Fruit fly (Drosophila melanogaster) whole organism, embryonic: ENCODE results near the gene CG10674.

Source experiments
- CG10654 ChIP-seq: fragments of 200-800 bp; sonication (Bioruptor generic); optimal IDR thresholded peaks from 2 replicates; lab custom pipeline; 2016; ENCODE audit warnings: missing biosample characterization, missing genetic modification characterization
- CG11085 ChIP-seq: fragments of 200-800 bp; sonication (Bioruptor generic); IDR thresholded peaks from 2 replicates; pipeline ENCODE4 v1.3.6; 2022; ENCODE audit warnings: missing biosample characterization, missing genetic modification characterization
- CG11695 ChIP-seq: fragments of 200-800 bp; sonication (Bioruptor generic); IDR thresholded peaks from 3 replicates; pipeline ENCODE4 v1.3.6; 2022; ENCODE audit warnings: missing biosample characterization, missing genetic modification characterization
- CG17328 ChIP-seq: fragments of 200-800 bp; sonication (Bioruptor generic); IDR thresholded peaks from 2 replicates; pipeline ENCODE4 v1.3.6; 2022; ENCODE audit warnings: missing biosample characterization, missing genetic modification characterization
- CG17385 ChIP-seq: fragments of 200-800 bp; sonication (Bioruptor generic); optimal IDR thresholded peaks from 3 replicates; lab custom pipeline; 2018; ENCODE audit warnings: missing biosample characterization, mild to moderate bottlenecking, missing genetic modification characterization
- CG17912 ChIP-seq: fragments of 200-800 bp; sonication (Bioruptor generic); optimal IDR thresholded peaks from 2 replicates; lab custom pipeline; 2018; ENCODE audit warnings: missing biosample characterization, mild to moderate bottlenecking, missing genetic modification characterization
- CG1792 ChIP-seq: fragments of 200-800 bp; sonication (Bioruptor generic); optimal IDR thresholded peaks from 2 replicates; lab custom pipeline; 2016; ENCODE audit warnings: missing biosample characterization, missing genetic modification characterization
- CG2678 ChIP-seq: fragments of 200-800 bp; sonication (Bioruptor generic); optimal IDR thresholded peaks from 3 replicates; lab custom pipeline; 2019; ENCODE audit warnings: missing biosample characterization, mild to moderate bottlenecking, missing genetic modification characterization, moderate library complexity
- CG2889 ChIP-seq: fragments of 200-800 bp; sonication (Bioruptor generic); IDR thresholded peaks from 3 replicates; pipeline ENCODE4 v1.3.6; 2022; ENCODE audit warnings: missing biosample characterization, missing genetic modification characterization
- CG30403 ChIP-seq: fragments of 200-800 bp; sonication (Bioruptor generic); optimal IDR thresholded peaks from 3 replicates; lab custom pipeline; 2016; ENCODE audit warnings: missing biosample characterization, missing genetic modification characterization
- CG30431 ChIP-seq: fragments of 200-800 bp; sonication (Bioruptor generic); optimal IDR thresholded peaks from 2 replicates; lab custom pipeline; 2017; ENCODE audit warnings: missing biosample characterization, missing genetic modification characterization
- CG32532 ChIP-seq: fragments of 200-800 bp; sonication (Bioruptor generic); IDR thresholded peaks from 2 replicates; pipeline ENCODE4 v1.3.6; 2022; ENCODE audit warnings: missing biosample characterization, missing genetic modification characterization
- CG34376 ChIP-seq: fragments of 200-800 bp; sonication (Bioruptor generic); optimal IDR thresholded peaks from 2 replicates; lab custom pipeline; 2018; ENCODE audit warnings: missing biosample characterization, mild to moderate bottlenecking, missing genetic modification characterization
- CG42726 ChIP-seq: fragments of 200-800 bp; sonication (Bioruptor generic); IDR thresholded peaks from 2 replicates; pipeline ENCODE4 v1.3.6; 2022; ENCODE audit warnings: missing biosample characterization, missing genetic modification characterization; ENCODE audit not compliant: partially characterized antibody
- CG4282 ChIP-seq: fragments of 200-800 bp; sonication (Bioruptor generic); optimal IDR thresholded peaks from 2 replicates; lab custom pipeline; 2016; ENCODE audit warnings: missing biosample characterization, missing genetic modification characterization
- CG4707 ChIP-seq: fragments of 200-800 bp; sonication (Bioruptor generic); optimal IDR thresholded peaks from 2 replicates; lab custom pipeline; 2018; ENCODE audit warnings: missing biosample characterization, mild to moderate bottlenecking, missing genetic modification characterization, moderate library complexity
- CG7786 ChIP-seq: fragments of 200-800 bp; sonication (Bioruptor generic); optimal IDR thresholded peaks from 2 replicates; lab custom pipeline; 2016; ENCODE audit warnings: missing biosample characterization, missing genetic modification characterization
- CG7928 ChIP-seq: fragments of 200-800 bp; sonication (Bioruptor generic); optimal IDR thresholded peaks from 2 replicates; lab custom pipeline; 2017; ENCODE audit warnings: missing biosample characterization, mild to moderate bottlenecking, missing genetic modification characterization
- D19A ChIP-seq: fragments of 200-800 bp; optimal IDR thresholded peaks from 3 replicates; lab custom pipeline; 2019; ENCODE audit warnings: missing biosample characterization, mild to moderate bottlenecking, missing genetic modification characterization, moderate library complexity
- Dfd ChIP-seq, 2 experiments: fragments of >200 bp; optimal IDR thresholded peaks; 2 replicates each; lab custom pipeline; 2017; ENCODE audit warnings: missing biosample characterization in 2 of 2, missing genetic modification characterization in 2 of 2
- Dip3 ChIP-seq: fragments of 200-800 bp; sonication (Bioruptor generic); optimal IDR thresholded peaks from 3 replicates; lab custom pipeline; 2016; ENCODE audit warnings: missing biosample characterization, missing genetic modification characterization
- Fer2 ChIP-seq: fragments of 200-800 bp; sonication (Bioruptor generic); optimal IDR thresholded peaks from 2 replicates; lab custom pipeline; 2018; ENCODE audit warnings: missing biosample characterization, mild to moderate bottlenecking, missing genetic modification characterization, moderate library complexity
- GATAe ChIP-seq: fragments of 200-800 bp; sonication (Bioruptor generic); conservative IDR thresholded peaks from 2 replicates; pipeline ENCODE4 v1.3.6; 2022; ENCODE audit warnings: missing biosample characterization, missing genetic modification characterization
- Kr ChIP-seq: fragments of 200-800 bp; sonication (Bioruptor generic); optimal IDR thresholded peaks from 2 replicates; lab custom pipeline; 2017; ENCODE audit warnings: missing biosample characterization, mild to moderate bottlenecking, missing genetic modification characterization
- MESR4 ChIP-seq: fragments of 200-800 bp; sonication (Bioruptor generic); optimal IDR thresholded peaks from 2 replicates; lab custom pipeline; 2018; ENCODE audit warnings: missing biosample characterization, mild to moderate bottlenecking, missing genetic modification characterization, moderate library complexity
- Nf-YB ChIP-seq: fragments of 200-800 bp; sonication (Bioruptor generic); optimal IDR thresholded peaks from 3 replicates; lab custom pipeline; 2019; ENCODE audit warnings: missing biosample characterization, mild to moderate bottlenecking, missing genetic modification characterization, moderate library complexity
- Ptx1 ChIP-seq: fragments of 200-800 bp; sonication (Bioruptor generic); IDR thresholded peaks from 2 replicates; pipeline ENCODE4 v1.3.6; 2022; ENCODE audit warnings: missing biosample characterization, missing genetic modification characterization
- Rx ChIP-seq: fragments of 200-800 bp; sonication (Bioruptor generic); IDR thresholded peaks from 2 replicates; pipeline ENCODE4 v1.3.6; 2022; ENCODE audit warnings: missing biosample characterization, missing genetic modification characterization
- Ssrp ChIP-seq: fragments of 200-800 bp; sonication (Bioruptor generic); optimal IDR thresholded peaks from 2 replicates; lab custom pipeline; 2018; ENCODE audit warnings: missing biosample characterization, mild to moderate bottlenecking, missing genetic modification characterization, moderate library complexity
- corto ChIP-seq: fragments of 200-800 bp; sonication (Bioruptor generic); optimal IDR thresholded peaks from 2 replicates; lab custom pipeline; 2016; ENCODE audit warnings: missing biosample characterization, mild to moderate bottlenecking, missing genetic modification characterization, moderate library complexity
- crc ChIP-seq: fragments of 200-800 bp; sonication (Bioruptor generic); optimal IDR thresholded peaks from 2 replicates; lab custom pipeline; 2016; ENCODE audit warnings: missing biosample characterization, missing genetic modification characterization
- croc ChIP-seq: fragments of 200-800 bp; sonication (Bioruptor generic); conservative IDR thresholded peaks from 3 replicates; pipeline ENCODE4 v1.3.6; 2022; ENCODE audit warnings: missing biosample characterization, missing genetic modification characterization
- danr ChIP-seq: fragments of 200-800 bp; sonication (Bioruptor generic); IDR thresholded peaks from 2 replicates; pipeline ENCODE4 v1.3.6; 2022; ENCODE audit warnings: missing biosample characterization, missing genetic modification characterization
- dimm ChIP-seq: fragments of 200-800 bp; sonication (Bioruptor generic); IDR thresholded peaks from 2 replicates; pipeline ENCODE4 v1.3.6; 2022; ENCODE audit warnings: missing biosample characterization, missing genetic modification characterization
- dm ChIP-seq: fragments of 200-800 bp; sonication (Bioruptor generic); optimal IDR thresholded peaks from 3 replicates; lab custom pipeline; 2016; ENCODE audit warnings: missing biosample characterization, missing genetic modification characterization
- exex ChIP-seq: fragments of 200-800 bp; sonication (Bioruptor generic); optimal IDR thresholded peaks from 4 replicates; lab custom pipeline; 2018; ENCODE audit warnings: missing biosample characterization, mild to moderate bottlenecking, missing genetic modification characterization, moderate library complexity
- h ChIP-seq: fragments of >200 bp; optimal IDR thresholded peaks from 2 replicates; lab custom pipeline; 2017
- hbn ChIP-seq: fragments of 200-800 bp; sonication (Bioruptor generic); IDR thresholded peaks from 2 replicates; pipeline ENCODE4 v1.3.6; 2022; ENCODE audit warnings: missing biosample characterization, missing genetic modification characterization; ENCODE audit not compliant: partially characterized antibody
- ind ChIP-seq: fragments of 200-800 bp; sonication (Bioruptor generic); optimal IDR thresholded peaks from 3 replicates; lab custom pipeline; 2016; ENCODE audit warnings: missing biosample characterization, missing genetic modification characterization
- nerfin-1 ChIP-seq: fragments of 200-800 bp; sonication (Bioruptor generic); optimal IDR thresholded peaks from 3 replicates; lab custom pipeline; 2019; ENCODE audit warnings: missing biosample characterization, mild to moderate bottlenecking, missing genetic modification characterization, moderate library complexity
- nmo ChIP-seq: fragments of 200-800 bp; sonication (Bioruptor generic); optimal IDR thresholded peaks from 2 replicates; lab custom pipeline; 2018; ENCODE audit warnings: missing biosample characterization, mild to moderate bottlenecking, missing genetic modification characterization, moderate library complexity
- otp ChIP-seq: fragments of 200-800 bp; sonication (Bioruptor generic); IDR thresholded peaks from 3 replicates; pipeline ENCODE4, ENCODE4 v1.3.6; 2022; ENCODE audit warnings: missing biosample characterization, missing genetic modification characterization
- pfk ChIP-seq: fragments of 200-800 bp; sonication (Bioruptor generic); optimal IDR thresholded peaks from 2 replicates; lab custom pipeline; 2018; ENCODE audit warnings: missing biosample characterization, mild to moderate bottlenecking, missing genetic modification characterization, moderate library complexity
- pzg ChIP-seq: fragments of 200-800 bp; sonication (Bioruptor generic); optimal IDR thresholded peaks from 3 replicates; lab custom pipeline; 2018; ENCODE audit warnings: missing biosample characterization, mild to moderate bottlenecking, missing genetic modification characterization, moderate library complexity
- run ChIP-seq: fragments of 200-800 bp; sonication (Bioruptor generic); optimal IDR thresholded peaks from 3 replicates; lab custom pipeline; 2018; ENCODE audit warnings: missing biosample characterization, mild to moderate bottlenecking, missing genetic modification characterization
- sd ChIP-seq: fragments of 200-800 bp; sonication (Bioruptor generic); optimal IDR thresholded peaks from 3 replicates; lab custom pipeline; 2018; ENCODE audit warnings: missing biosample characterization, mild to moderate bottlenecking, missing genetic modification characterization, moderate library complexity
- slbo ChIP-seq: fragments of 200-800 bp; sonication (Bioruptor generic); IDR thresholded peaks from 2 replicates; pipeline ENCODE4 v1.3.6; 2022; ENCODE audit warnings: missing biosample characterization, missing genetic modification characterization
- slou ChIP-seq: fragments of 200-800 bp; sonication (Bioruptor generic); optimal IDR thresholded peaks from 3 replicates; lab custom pipeline; 2016; ENCODE audit warnings: missing biosample characterization, missing genetic modification characterization
- sna ChIP-seq: fragments of 200-800 bp; sonication (Bioruptor generic); IDR thresholded peaks from 2 replicates; pipeline ENCODE4 v1.3.6; 2022; ENCODE audit warnings: missing biosample characterization, missing genetic modification characterization; ENCODE audit not compliant: partially characterized antibody
- stc ChIP-seq: fragments of 200-800 bp; sonication (Bioruptor generic); IDR thresholded peaks from 2 replicates; pipeline ENCODE4 v1.3.6; 2022; ENCODE audit warnings: missing biosample characterization, missing genetic modification characterization
- wek ChIP-seq: fragments of 200-800 bp; sonication (Bioruptor generic); optimal IDR thresholded peaks from 3 replicates; lab custom pipeline; 2018; ENCODE audit warnings: missing biosample characterization, mild to moderate bottlenecking, missing genetic modification characterization, moderate library complexity
- zen2 ChIP-seq: fragments of 200-800 bp; sonication (Bioruptor generic); IDR thresholded peaks from 3 replicates; pipeline ENCODE4 v1.3.6; 2022; ENCODE audit warnings: missing biosample characterization, missing genetic modification characterization; ENCODE audit not compliant: partially characterized antibody

Gene CG10674

dm6 chr3L:5152354-5152806 is 16.3 kb upstream of the CG10674 start, which contains the start of the genes Gen and Srp54k (continued):
- TF ChIP-seq CG11695 (GFP tag; lab: Robert Waterston, UW): no peak
- no peak for TF ChIP-seq CG2678
- TF ChIP-seq Dip3 (GFP tag; lab: Kevin White, UChicago): peak; percentile 25
- TF ChIP-seq CG4707 (GFP tag; lab: Kevin White, UChicago): no peak
- TF ChIP-seq sna (GFP tag; lab: Robert Waterston, UW): no peak
- peak; percentile 17 for TF ChIP-seq CG17912
- TF ChIP-seq Rx (GFP tag; lab: Robert Waterston, UW): peak; percentile 24; the same call in 1 of the 2 replicates
- no peak for TF ChIP-seq D19A (tag; lab: Kevin White, UChicago)
- TF ChIP-seq CG34376 (GFP tag; lab: Kevin White, UChicago): no peak
- TF ChIP-seq CG10654 (GFP tag; lab: Kevin White, UChicago): no peak
- peak; percentile 77 for TF ChIP-seq pzg (GFP tag; lab: Kevin White, UChicago)
- no peak for TF ChIP-seq crc (GFP tag; lab: Kevin White, UChicago)
- peak; percentile 74 for TF ChIP-seq nmo
- TF ChIP-seq CG17328 (GFP tag; lab: Robert Waterston, UW): no peak
- TF ChIP-seq CG30431: no peak
- TF ChIP-seq wek (GFP tag; lab: Kevin White, UChicago): no peak
- no peak for TF ChIP-seq CG4282
- no peak for TF ChIP-seq Fer2 (tag; lab: Kevin White, UChicago)
- TF ChIP-seq nerfin-1: no peak
- TF ChIP-seq CG7928 (GFP tag; lab: Kevin White, UChicago): no peak
- no peak for TF ChIP-seq hbn
- no peak for TF ChIP-seq GATAe
- TF ChIP-seq dimm (GFP tag; lab: Robert Waterston, UW): no peak
- TF ChIP-seq croc: peak; percentile 38; the same call in 2 of the 3 replicates
- peak; percentile 95 for TF ChIP-seq MESR4
- no peak for TF ChIP-seq zen2 (GFP tag; lab: Robert Waterston, UW)
- TF ChIP-seq ind (GFP tag; lab: Kevin White, UChicago): peak; percentile 5
- TF ChIP-seq CG30403: no peak
- peak; percentile 43 for TF ChIP-seq CG32532
- no peak for TF ChIP-seq h (lab: Kevin White, UChicago)
- no peak for TF ChIP-seq otp (GFP tag; lab: Robert Waterston, UW)
- TF ChIP-seq stc (GFP tag; lab: Robert Waterston, UW): no peak
- peak; percentile 8; the same call in 1 of the 2 replicates for TF ChIP-seq CG42726 (GFP tag; lab: Robert Waterston, UW)
- TF ChIP-seq CG7786 (GFP tag; lab: Kevin White, UChicago): no peak
- peak; percentile 8 for TF ChIP-seq slou (GFP tag; lab: Kevin White, UChicago)
- no peak for TF ChIP-seq Dfd (GFP tag; optimal IDR thresholded peaks at IDR 0.05; lab: Kevin White, UChicago)
- peak; percentile 97 for TF ChIP-seq CG17385 (GFP tag; lab: Kevin White, UChicago)
- TF ChIP-seq exex (tag; lab: Kevin White, UChicago): no peak
- TF ChIP-seq danr (GFP tag; lab: Robert Waterston, UW): no peak
- no peak for TF ChIP-seq Kr (GFP tag; lab: Kevin White, UChicago)
- TF ChIP-seq CG2889: no peak
- peak; percentile 55 for TF ChIP-seq Ptx1 (GFP tag; lab: Robert Waterston, UW)
- no peak for TF ChIP-seq Nf-YB (GFP tag; lab: Kevin White, UChicago)
- no peak for TF ChIP-seq pfk
- no peak for TF ChIP-seq CG1792
- peak; percentile 46 for TF ChIP-seq sd (tag; lab: Kevin White, UChicago)
- no peak for TF ChIP-seq CG11085 (GFP tag; lab: Robert Waterston, UW)
- peak; percentile 51 for TF ChIP-seq dm (GFP tag; lab: Kevin White, UChicago)
- peak; percentile 2 for TF ChIP-seq Ssrp (tag; lab: Kevin White, UChicago)
- TF ChIP-seq slbo: peak; percentile 63
- TF ChIP-seq corto (GFP tag; lab: Kevin White, UChicago): no peak
- TF ChIP-seq run: no peak
